Worm (Caenorhabditis elegans) whole organism, L4 larva: ENCODE results near the gene B0228.9.

ENCODE experiments used
- hif-1 ChIP-seq, 2 experiments: sonication (generic microtip); optimal IDR thresholded peaks; 2 replicates each; lab custom pipeline; 2016 to 2017; ENCODE audit warnings: missing compliant biosample characterization in 2 of 2, missing genetic modification characterization in 2 of 2, missing genetic modification reagents in 2 of 2, missing genotype in 2 of 2, mild to moderate bottlenecking in 1 of 2
- nhr-76 ChIP-seq: fragments of 150-350 bp; optimal IDR thresholded peaks from 2 replicates; lab custom pipeline; 2014; ENCODE audit warnings: missing biosample characterization, missing genetic modification characterization

ce11 chrII:7806054-7806453, 42.6 kb upstream of the B0228.9 start:
- TF ChIP-seq nhr-76 (tag; lab: Kevin White, UChicago): no peak
- no peak for TF ChIP-seq hif-1 (tag; optimal IDR thresholded peaks at IDR 0.05; lab: Kevin White, UChicago)
